Worm (Caenorhabditis elegans) whole organism, L4/young adult: ENCODE measurements around the gene catp-6.

Source experiments
- W03F9.2 ChIP-seq: fragments of 150-350 bp; optimal IDR thresholded peaks from 2 replicates; lab custom pipeline; 2014; ENCODE audit warnings: missing biosample characterization, missing genetic modification characterization
- dao-5 ChIP-seq: sonication (generic microtip); optimal IDR thresholded peaks from 2 replicates; lab custom pipeline; 2016; ENCODE audit warnings: missing genotype, missing genetic modification characterization, moderate library complexity, missing compliant biosample characterization

DNA sequence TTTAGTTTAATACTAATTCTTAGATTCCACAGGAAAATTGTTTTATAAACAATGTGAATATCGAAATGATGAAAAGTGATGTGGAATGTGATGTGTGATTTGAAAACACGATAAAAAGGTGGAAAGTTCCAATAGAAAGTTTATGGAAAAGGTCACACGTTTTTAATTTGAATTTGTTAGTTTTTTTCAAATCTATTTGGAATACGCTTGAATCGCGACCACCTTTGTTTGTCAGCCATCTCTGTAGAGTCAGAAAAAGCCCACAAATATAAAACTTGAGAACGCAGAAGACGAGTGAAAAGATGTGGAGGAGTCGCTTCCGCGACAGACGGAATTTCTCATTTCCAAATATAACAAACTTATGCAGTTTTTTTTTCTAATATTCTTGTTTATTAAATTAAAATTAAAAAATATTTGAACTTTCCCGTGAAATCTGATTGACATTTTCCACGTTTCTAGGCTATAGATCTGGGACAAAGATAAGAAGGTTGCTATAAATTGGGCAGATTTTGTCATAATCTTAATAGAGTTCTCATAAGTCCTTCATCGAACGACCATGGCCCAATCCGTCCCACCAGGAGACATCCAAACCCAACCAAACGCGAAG lies 16.7 kb upstream of the catp-6 start, which contains the start of the genes kin-24 and msp-56:
- TF ChIP-seq W03F9.2 (tag; lab: Kevin White, UChicago) (no peak), dao-5 (no peak)
